Worm (Caenorhabditis elegans) whole organism, young adult: ENCODE results near the gene cyp-33C11.

Source experiments
- C06A6.2 ChIP-seq: fragments of 200-800 bp; sonication (Bioruptor generic); conservative IDR thresholded peaks from 2 replicates; pipeline ENCODE4 v1.3.6; 2022; ENCODE audit warnings: missing genetic modification characterization, missing compliant biosample characterization
- F57A8.1 ChIP-seq: fragments of 200-800 bp; sonication (Bioruptor generic); optimal IDR thresholded peaks from 2 replicates; lab custom pipeline; 2018; ENCODE audit warnings: mild to moderate bottlenecking, missing genetic modification characterization, moderate library complexity, missing compliant biosample characterization
- Y53G8AR.9 ChIP-seq: fragments of 200-800 bp; sonication (Bioruptor generic); conservative IDR thresholded peaks from 2 replicates; pipeline ENCODE4 v1.3.6; 2022; ENCODE audit warnings: missing genetic modification reagents, missing genetic modification characterization, missing compliant biosample characterization
- Y79H2A.3 ChIP-seq: fragments of 200-800 bp; sonication (Bioruptor generic); conservative IDR thresholded peaks from 2 replicates; pipeline ENCODE4 v1.3.6; 2022; ENCODE audit warnings: missing genetic modification reagents, missing genetic modification characterization, missing compliant biosample characterization
- akir-1 ChIP-seq: fragments of 200-800 bp; sonication (Bioruptor generic); optimal IDR thresholded peaks from 2 replicates; lab custom pipeline; 2018; ENCODE audit warnings: mild to moderate bottlenecking, missing genetic modification characterization, moderate library complexity, missing compliant biosample characterization
- aptf-3 ChIP-seq: fragments of 200-800 bp; sonication (Bioruptor generic); IDR thresholded peaks from 2 replicates; pipeline ENCODE4 v1.3.6; 2022; ENCODE audit warnings: missing genetic modification characterization, missing compliant biosample characterization
- attf-5 ChIP-seq: fragments of 200-800 bp; sonication (Bioruptor generic); optimal IDR thresholded peaks from 2 replicates; lab custom pipeline; 2018; ENCODE audit warnings: mild to moderate bottlenecking, missing genetic modification characterization, missing compliant biosample characterization
- dpl-1 ChIP-seq: fragments of 150-350 bp; optimal IDR thresholded peaks from 2 replicates; lab custom pipeline; 2014; ENCODE audit warnings: missing biosample characterization, missing genetic modification reagents, missing genetic modification characterization
- fkh-3 ChIP-seq: sonication (generic microtip); optimal IDR thresholded peaks from 2 replicates; lab custom pipeline; 2016; ENCODE audit warnings: mild to moderate bottlenecking, missing genetic modification characterization, missing compliant biosample characterization
- hlh-26 ChIP-seq: fragments of 200-800 bp; sonication (Bioruptor generic); conservative IDR thresholded peaks from 2 replicates; pipeline ENCODE4 v1.3.6; 2022; ENCODE audit warnings: missing genetic modification reagents, missing genetic modification characterization, missing compliant biosample characterization
- hmg-1.2 ChIP-seq: fragments of 200-800 bp; sonication (Bioruptor generic); IDR thresholded peaks from 2 replicates; pipeline ENCODE4 v1.3.6; 2022; ENCODE audit warnings: missing genetic modification reagents, missing genetic modification characterization, missing compliant biosample characterization
- hrde-1 ChIP-seq: sonication (generic microtip); optimal IDR thresholded peaks from 2 replicates; lab custom pipeline; 2016; ENCODE audit warnings: missing genetic modification characterization, mild to moderate bottlenecking, missing compliant biosample characterization, moderate library complexity, missing genotype, missing genetic modification reagents, borderline replicate concordance
- lag-1 ChIP-seq: fragments of 200-800 bp; sonication (Bioruptor generic); IDR thresholded peaks from 2 replicates; pipeline ENCODE4 v1.3.6; 2022; ENCODE audit warnings: missing genetic modification reagents, missing genetic modification characterization, missing compliant biosample characterization
- lsl-1 ChIP-seq: fragments of 200-800 bp; sonication (Bioruptor generic); optimal IDR thresholded peaks from 2 replicates; lab custom pipeline; 2018; ENCODE audit warnings: mild to moderate bottlenecking, missing genetic modification characterization, moderate library complexity, missing compliant biosample characterization
- madf-10 ChIP-seq: sonication (generic microtip); optimal IDR thresholded peaks from 2 replicates; lab custom pipeline; 2016; ENCODE audit warnings: mild to moderate bottlenecking, missing genetic modification characterization, missing compliant biosample characterization
- madf-8 ChIP-seq: fragments of 200-800 bp; sonication (Bioruptor generic); conservative IDR thresholded peaks from 2 replicates; pipeline ENCODE4 v1.3.6; 2022; ENCODE audit warnings: missing genetic modification reagents, missing genetic modification characterization, missing compliant biosample characterization
- mcd-1 ChIP-seq: fragments of 200-800 bp; sonication (Bioruptor generic); IDR thresholded peaks from 2 replicates; pipeline ENCODE4 v1.3.6; 2022; ENCODE audit warnings: missing genetic modification reagents, missing genetic modification characterization, missing compliant biosample characterization
- mxl-1 ChIP-seq: sonication (generic microtip); optimal IDR thresholded peaks from 2 replicates; lab custom pipeline; 2016; ENCODE audit warnings: missing genetic modification characterization, missing compliant biosample characterization
- nfyb-1 ChIP-seq: fragments of 200-800 bp; sonication (Bioruptor generic); IDR thresholded peaks from 2 replicates; pipeline ENCODE4 v1.3.6; 2022; ENCODE audit warnings: missing genetic modification reagents, missing genetic modification characterization, missing compliant biosample characterization
- nhr-179 ChIP-seq: sonication (generic microtip); optimal IDR thresholded peaks from 2 replicates; lab custom pipeline; 2016; ENCODE audit warnings: mild to moderate bottlenecking, missing genetic modification characterization, missing compliant biosample characterization
- nhr-80 ChIP-seq: sonication (generic microtip); optimal IDR thresholded peaks from 2 replicates; lab custom pipeline; 2016; ENCODE audit warnings: missing genetic modification characterization, missing compliant biosample characterization
- nhr-90 ChIP-seq: sonication (generic microtip); optimal IDR thresholded peaks from 2 replicates; lab custom pipeline; 2016; ENCODE audit warnings: missing genotype, mild to moderate bottlenecking, missing genetic modification characterization, missing compliant biosample characterization
- rpc-1 ChIP-seq, 2 experiments: fragments of 150-350 bp in 1 of 2; sonication (generic microtip) in 1 of 2; optimal IDR thresholded peaks; 2 replicates each; lab custom pipeline; 2014 to 2018; ENCODE audit warnings: missing biosample characterization in 1 of 2, missing genetic modification characterization in 1 of 2, missing genetic modification reagents in 1 of 2, missing genotype in 1 of 2
- snpc-4 ChIP-seq, 5 experiments: fragments of 150-350 bp in 1 of 5; sonication (generic microtip) in 4 of 5; optimal IDR thresholded peaks; 2 replicates each; lab custom pipeline; 2014 to 2018; ENCODE audit warnings: missing genetic modification characterization in 5 of 5, missing biosample characterization in 3 of 5, antibody characterized with exemption in 2 of 5, mild to moderate bottlenecking in 2 of 5, missing compliant biosample characterization in 2 of 5, missing genotype in 2 of 5, moderate library complexity in 2 of 5, missing genetic modification reagents in 1 of 5
- sptf-2 ChIP-seq: fragments of 200-800 bp; sonication (Bioruptor generic); optimal IDR thresholded peaks from 2 replicates; lab custom pipeline; 2018; ENCODE audit warnings: mild to moderate bottlenecking, missing genetic modification characterization, missing compliant biosample characterization
- unc-62 ChIP-seq: fragments of 150-350 bp; optimal IDR thresholded peaks from 2 replicates; lab custom pipeline; 2014; ENCODE audit warnings: missing biosample characterization, missing genetic modification reagents, missing genetic modification characterization
- ztf-26 ChIP-seq: sonication (generic microtip); optimal IDR thresholded peaks from 2 replicates; lab custom pipeline; 2017; ENCODE audit warnings: missing genetic modification characterization, missing compliant biosample characterization

cyp-33C11 gene

ce11 chrV:671342-671741 lies 41.4 kb downstream of the cyp-33C11 start, which contains the start of gene sru-24:
sru-24 (minus strand) TSS chrV:671442.
- TF ChIP-seq mcd-1 (GFP tag; lab: Robert Waterston, UW) (no peak), sptf-2 (GFP tag; lab: Kevin White, UChicago) (no peak), madf-8 (GFP tag; lab: Robert Waterston, UW) (no peak), nhr-179 (tag; lab: Kevin White, UChicago) (no peak), madf-10 (no peak)

ce11 chrV:667459-667858 lies 45.3 kb downstream of the cyp-33C11 start, which contains the start of gene nhr-180:
nhr-180 (minus strand) TSS chrV:667510.
- TF ChIP-seq hlh-26 (no peak), rpc-1 (optimal IDR thresholded peaks at IDR 0.05; lab: Kevin White, UChicago) (no peak), rpc-1 (tag; optimal IDR thresholded peaks at IDR 0.05; lab: Kevin White, UChicago) (no peak), nhr-80 (tag; lab: Kevin White, UChicago) (peak; percentile 58), nfyb-1 (GFP tag; lab: Robert Waterston, UW) (no peak), attf-5 (GFP tag; lab: Kevin White, UChicago) (peak; percentile 23), aptf-3 (no peak), hmg-1.2 (peak; percentile 47; the same call in 1 of the 2 replicates)

ce11 chrV:664337-664847 lies 48.4 kb downstream of the cyp-33C11 start, which contains the start of the genes F31F4.11 and srh-266:
F31F4.11 (minus strand) TSS chrV:664437.
srh-266 (plus strand) TSS chrV:664797.
- TF ChIP-seq ztf-26 (tag; lab: Kevin White, UChicago), result no peak
- no peak for TF ChIP-seq F57A8.1 (GFP tag; lab: Kevin White, UChicago)
- TF ChIP-seq fkh-3 (tag; lab: Kevin White, UChicago), result no peak
- no peak for TF ChIP-seq lag-1
- TF ChIP-seq C06A6.2 (GFP tag; lab: Robert Waterston, UW), result no peak
- TF ChIP-seq nhr-90 (tag; lab: Kevin White, UChicago), result no peak
- TF ChIP-seq madf-8 (GFP tag; lab: Robert Waterston, UW), result no peak
- TF ChIP-seq Y53G8AR.9, result no peak
- TF ChIP-seq attf-5 (GFP tag; lab: Kevin White, UChicago), result no peak
- TF ChIP-seq akir-1 (GFP tag; lab: Kevin White, UChicago), result no peak
- no peak for TF ChIP-seq lsl-1 (GFP tag; lab: Kevin White, UChicago)
- TF ChIP-seq Y79H2A.3 (GFP tag; lab: Robert Waterston, UW), result no peak
- TF ChIP-seq unc-62, result no peak
- no peak for TF ChIP-seq hrde-1 (tag; lab: Kevin White, UChicago)
- no peak for TF ChIP-seq snpc-4 (GFP tag; optimal IDR thresholded peaks at IDR 0.05; lab: Kevin White, UChicago)
- no peak for TF ChIP-seq snpc-4 (tag; optimal IDR thresholded peaks at IDR 0.05; lab: Kevin White, UChicago)
- no peak for TF ChIP-seq dpl-1 (GFP tag; lab: Kevin White, UChicago)
- TF ChIP-seq mxl-1 (tag; lab: Kevin White, UChicago), result no peak
